Worm (Caenorhabditis elegans) whole organism, L1 larva: ENCODE results near the gene hst-3.2.
A peak's percentile ranks its signal among the peaks of the same experiment; 100 is the strongest.

Experiments
- Y116A8C.19 ChIP-seq: sonication (generic microtip); optimal IDR thresholded peaks from 2 replicates; lab custom pipeline; 2016; ENCODE audit warnings: missing compliant biosample characterization, missing genetic modification characterization, borderline replicate concordance
- aly-2 ChIP-seq: fragments of 150-350 bp; optimal IDR thresholded peaks from 2 replicates; lab custom pipeline; 2014; ENCODE audit warnings: missing biosample characterization, missing genetic modification characterization
- blmp-1 ChIP-seq: fragments of 150-350 bp; optimal IDR thresholded peaks from 2 replicates; lab custom pipeline; 2014; ENCODE audit warnings: missing biosample characterization, missing genetic modification characterization
- ceh-88 ChIP-seq: fragments of 200-800 bp; sonication (Bioruptor generic); IDR thresholded peaks from 2 replicates; pipeline ENCODE4 v1.3.6; 2022; ENCODE audit warnings: missing genetic modification characterization, missing compliant biosample characterization
- ces-1 ChIP-seq: fragments of 150-350 bp; optimal IDR thresholded peaks from 2 replicates; lab custom pipeline; 2014; ENCODE audit warnings: missing biosample characterization, missing genetic modification reagents, missing genetic modification characterization
- dpl-1 ChIP-seq, 3 experiments: fragments of 150-350 bp in 2 of 3; sonication (generic microtip) in 1 of 3; optimal IDR thresholded peaks; 2 replicates each; lab custom pipeline; 2014 to 2017; ENCODE audit warnings: missing biosample characterization in 3 of 3, missing genetic modification characterization in 3 of 3, missing genetic modification reagents in 3 of 3
- efl-1 ChIP-seq, 4 experiments: fragments of 150-350 bp; optimal IDR thresholded peaks in 3 of 4; peaks in 1 of 4; 1 replicate in 1 of 4; 2 replicates in 3 of 4; lab custom pipeline; 2014; ENCODE audit warnings: missing biosample characterization in 2 of 4, missing genetic modification characterization in 2 of 4, missing genetic modification reagents in 2 of 4
- elt-3 ChIP-seq, 6 experiments: fragments of 150-350 bp in 1 of 6; sonication (generic microtip); optimal IDR thresholded peaks; 2 replicates each; lab custom pipeline; 2017 to 2018; ENCODE audit warnings: missing biosample characterization in 6 of 6, missing genetic modification characterization in 6 of 6, inconsistent platforms in 1 of 6
- fos-1 ChIP-seq: fragments of 150-350 bp; optimal IDR thresholded peaks from 2 replicates; lab custom pipeline; 2014; ENCODE audit warnings: missing biosample characterization, missing genetic modification characterization
- grh-1 ChIP-seq: fragments of 200-800 bp; sonication (Bioruptor generic); IDR thresholded peaks from 2 replicates; pipeline ENCODE4 v1.3.6; 2022; ENCODE audit warnings: missing genetic modification reagents, missing genetic modification characterization, missing compliant biosample characterization
- hlh-4 ChIP-seq: sonication (generic microtip); optimal IDR thresholded peaks from 2 replicates; lab custom pipeline; 2016; ENCODE audit warnings: mild to moderate bottlenecking, missing genetic modification characterization, missing compliant biosample characterization
- jun-1 ChIP-seq: fragments of 150-350 bp; optimal IDR thresholded peaks from 2 replicates; lab custom pipeline; 2014; ENCODE audit warnings: missing biosample characterization, missing genetic modification reagents, missing genetic modification characterization
- lin-14 ChIP-seq: fragments of 200-800 bp; sonication (Bioruptor generic); optimal IDR thresholded peaks from 2 replicates; lab custom pipeline; 2018; ENCODE audit warnings: mild to moderate bottlenecking, missing genetic modification characterization, moderate library complexity, missing compliant biosample characterization
- lin-15B ChIP-seq: fragments of 150-350 bp; sonication (generic microtip); optimal IDR thresholded peaks from 3 replicates; lab custom pipeline; 2014; ENCODE audit warnings: missing biosample characterization, missing genetic modification characterization
- lin-35 ChIP-seq, 2 experiments: fragments of 150-350 bp; optimal IDR thresholded peaks; 2 replicates each; lab custom pipeline; 2014; ENCODE audit warnings: missing biosample characterization in 2 of 2, missing genetic modification characterization in 2 of 2, missing genetic modification reagents in 2 of 2
- mab-9 ChIP-seq: fragments of 200-800 bp; sonication (Bioruptor generic); IDR thresholded peaks from 2 replicates; pipeline ENCODE4 v1.3.6; 2022; ENCODE audit warnings: missing genetic modification reagents, missing genetic modification characterization, missing compliant biosample characterization
- mef-2 ChIP-seq: fragments of 150-350 bp; optimal IDR thresholded peaks from 2 replicates; lab custom pipeline; 2014; ENCODE audit warnings: missing biosample characterization, missing genetic modification characterization
- mep-1 ChIP-seq: fragments of 150-350 bp; optimal IDR thresholded peaks from 2 replicates; lab custom pipeline; 2014; ENCODE audit warnings: missing biosample characterization, missing genetic modification characterization
- nhr-12 ChIP-seq: sonication (generic microtip); optimal IDR thresholded peaks from 2 replicates; lab custom pipeline; 2017; ENCODE audit warnings: missing biosample characterization, missing genetic modification characterization
- nhr-20 ChIP-seq: sonication (generic microtip); optimal IDR thresholded peaks from 2 replicates; lab custom pipeline; 2016; ENCODE audit warnings: mild to moderate bottlenecking, missing genetic modification characterization, missing compliant biosample characterization
- nhr-71 ChIP-seq: sonication (generic microtip); optimal IDR thresholded peaks from 2 replicates; lab custom pipeline; 2016; ENCODE audit warnings: mild to moderate bottlenecking, missing genetic modification characterization, moderate library complexity, missing compliant biosample characterization
- nhr-85 ChIP-seq: sonication (generic microtip); peaks from one replicate; lab custom pipeline; 2016; ENCODE audit warnings: missing genetic modification characterization, inconsistent platforms, missing compliant biosample characterization
- nhr-90 ChIP-seq: sonication (generic microtip); optimal IDR thresholded peaks from 2 replicates; lab custom pipeline; 2016; ENCODE audit warnings: mild to moderate bottlenecking, missing genetic modification characterization, missing compliant biosample characterization; ENCODE audit not compliant: poor library complexity
- pax-3 ChIP-seq: fragments of 200-800 bp; sonication (Bioruptor generic); optimal IDR thresholded peaks from 2 replicates; lab custom pipeline; 2018; ENCODE audit warnings: mild to moderate bottlenecking, missing genetic modification characterization, moderate library complexity, missing compliant biosample characterization
- snu-23 ChIP-seq: sonication (generic microtip); optimal IDR thresholded peaks from 2 replicates; lab custom pipeline; 2016; ENCODE audit warnings: missing genetic modification characterization, missing compliant biosample characterization
- swsn-7 ChIP-seq: sonication (generic microtip); optimal IDR thresholded peaks from 2 replicates; lab custom pipeline; 2016; ENCODE audit warnings: missing genetic modification characterization, missing compliant biosample characterization
- unc-130 ChIP-seq: fragments of 150-350 bp; optimal IDR thresholded peaks from 2 replicates; lab custom pipeline; 2017; ENCODE audit warnings: missing biosample characterization, missing genetic modification characterization, inconsistent platforms
- xbp-1 ChIP-seq: sonication (generic microtip); optimal IDR thresholded peaks from 2 replicates; lab custom pipeline; 2016; ENCODE audit warnings: missing genetic modification characterization, missing compliant biosample characterization
- zag-1 ChIP-seq: fragments of 150-350 bp; optimal IDR thresholded peaks from 2 replicates; lab custom pipeline; 2014; ENCODE audit warnings: missing biosample characterization, missing genetic modification characterization
- zip-4 ChIP-seq: fragments of 200-800 bp; sonication (Bioruptor generic); optimal IDR thresholded peaks from 2 replicates; lab custom pipeline; 2018; ENCODE audit warnings: mild to moderate bottlenecking, missing genetic modification characterization, moderate library complexity, missing compliant biosample characterization
- ztf-11 ChIP-seq, 2 experiments: sonication (generic microtip); optimal IDR thresholded peaks; 2 replicates each; lab custom pipeline; 2016 to 2017; ENCODE audit warnings: missing genetic modification characterization in 2 of 2, missing biosample characterization in 1 of 2, missing compliant biosample characterization in 1 of 2
- ztf-4 ChIP-seq: fragments of 150-350 bp; optimal IDR thresholded peaks from 2 replicates; lab custom pipeline; 2014; ENCODE audit warnings: missing biosample characterization, missing genetic modification characterization

The hst-3.2 gene

ce11 chrX:2903715-2904419, 19.9 kb downstream of the hst-3.2 start (continued):
- TF ChIP-seq zag-1 (tag; lab: Kevin White, UChicago) (no peak), lin-15B (tag; lab: Kevin White, UChicago) (no peak)
- TF ChIP-seq, all 84 proteins: peak for 6

- no peak for TF ChIP-seq efl-1 (optimal IDR thresholded peaks at IDR 0.05; lab: Kevin White, UChicago)
- TF ChIP-seq efl-1 (GFP tag; optimal IDR thresholded peaks at IDR 0.05 in 1 of 2; lab: Kevin White, UChicago), result peak in 1 of 2 experiments; percentile 30
- TF ChIP-seq blmp-1 (tag; lab: Kevin White, UChicago), result peak; percentile 53
- TF ChIP-seq mep-1 (tag; lab: Kevin White, UChicago), result no peak
- peak; percentile 5 for TF ChIP-seq lin-14
These were observed 20.9 kb downstream of the hst-3.2 start for ce11 chrX:2902854-2903253.

- TF ChIP-seq lin-14 (peak; percentile 13), snu-23 (GFP tag; lab: Kevin White, UChicago) (no peak), nhr-85 (peak; percentile 62), ztf-11 (tag; optimal IDR thresholded peaks at IDR 0.05; lab: Kevin White, UChicago) (peak in 1 of 2 experiments; percentile 40)
- TF ChIP-seq, all 84 proteins: peak for 3
These were observed 22.8 kb downstream of the hst-3.2 start for ce11 chrX:2900897-2901496.

ce11 chrX:2898256-2898655, 25.5 kb downstream of the hst-3.2 start, which contains the start of gene F52B10.3:
F52B10.3 (minus strand) TSS chrX:2898356.
- no peak for TF ChIP-seq ztf-4 (tag; lab: Kevin White, UChicago)
- TF ChIP-seq lin-14, result peak; percentile 13
- no peak for TF ChIP-seq pax-3
- TF ChIP-seq zip-4 (GFP tag; lab: Kevin White, UChicago), result no peak

- TF ChIP-seq swsn-7 (no peak), xbp-1 (no peak), aly-2 (tag; lab: Kevin White, UChicago) (no peak), grh-1 (peak; percentile 39; the same call in 1 of the 2 replicates), unc-130 (no peak), nhr-71 (tag; lab: Kevin White, UChicago) (peak; percentile 27), jun-1 (no peak), lin-14 (peak; percentile 36), dpl-1 (GFP tag; optimal IDR thresholded peaks at IDR 0.05; lab: Kevin White, UChicago) (no peak), lin-35 (GFP tag; optimal IDR thresholded peaks at IDR 0.05; lab: Kevin White, UChicago) (peak in 1 of 2 experiments; percentile 10), nhr-90 (tag; lab: Kevin White, UChicago) (peak; percentile 17), nhr-85 (peak; percentile 87), elt-3 (tag; optimal IDR thresholded peaks at IDR 0.05; lab: Kevin White, UChicago) (peak in 1 of 6 experiments; percentile 46), fos-1 (tag; lab: Kevin White, UChicago) (no peak), ces-1 (GFP tag; lab: Kevin White, UChicago) (no peak), nhr-20 (tag; lab: Kevin White, UChicago) (peak; percentile 37), nhr-12 (tag; lab: Kevin White, UChicago) (no peak), mef-2 (tag; lab: Kevin White, UChicago) (no peak), Y116A8C.19 (no peak), blmp-1 (tag; lab: Kevin White, UChicago) (peak; percentile 53), hlh-4 (no peak), ceh-88 (no peak), snu-23 (GFP tag; lab: Kevin White, UChicago) (peak; percentile 9), mab-9 (no peak)
These were observed 28.1 kb downstream of the hst-3.2 start for ce11 chrX:2895646-2896045.
